Worm (Caenorhabditis elegans) whole organism, young adult: Measurements from ENCODE around the gene F49H6.8.
"Not testable (repeated sequence)": the region's sequence is repeated elsewhere in the genome, so short reads cannot be mapped to it uniquely, and the experiment has no call there.

Source experiments
- C06A6.2 ChIP-seq: fragments of 200-800 bp; sonication (Bioruptor generic); conservative IDR thresholded peaks from 2 replicates; pipeline ENCODE4 v1.3.6; 2022; ENCODE audit warnings: missing genetic modification characterization, missing compliant biosample characterization
- C17E4.6 ChIP-seq: fragments of 200-800 bp; sonication (Bioruptor generic); IDR thresholded peaks from 2 replicates; pipeline ENCODE4 v1.3.6; 2022; ENCODE audit warnings: missing genetic modification reagents, missing genetic modification characterization, missing compliant biosample characterization
- F22D6.2 ChIP-seq: sonication (generic microtip); optimal IDR thresholded peaks from 2 replicates; lab custom pipeline; 2016; ENCODE audit warnings: mild to moderate bottlenecking, missing genetic modification characterization, missing compliant biosample characterization
- F49E8.2 ChIP-seq: sonication (generic microtip); optimal IDR thresholded peaks from 3 replicates; lab custom pipeline; 2017; ENCODE audit warnings: missing genetic modification characterization, mild to moderate bottlenecking, missing compliant biosample characterization, antibody characterized with exemption, moderate library complexity; ENCODE audit not compliant: insufficient read depth
- K11D2.4 ChIP-seq: fragments of 200-800 bp; sonication (Bioruptor generic); IDR thresholded peaks from 2 replicates; pipeline ENCODE4 v1.3.6; 2022; ENCODE audit warnings: missing genetic modification reagents, missing genetic modification characterization, missing compliant biosample characterization
- Y53F4B.3 ChIP-seq: fragments of 200-800 bp; sonication (Bioruptor generic); IDR thresholded peaks from 2 replicates; pipeline ENCODE4 v1.3.6; 2022; ENCODE audit warnings: missing genetic modification reagents, missing genetic modification characterization, missing compliant biosample characterization
- Y67H2A.10 ChIP-seq: fragments of 200-800 bp; sonication (Bioruptor generic); conservative IDR thresholded peaks from 2 replicates; pipeline ENCODE4 v1.3.6; 2022; ENCODE audit warnings: missing genetic modification reagents, missing genetic modification characterization, missing compliant biosample characterization
- aptf-2 ChIP-seq: fragments of 200-800 bp; sonication (Bioruptor generic); conservative IDR thresholded peaks from 2 replicates; pipeline ENCODE4 v1.3.6; 2022; ENCODE audit warnings: missing genetic modification reagents, missing genetic modification characterization, missing compliant biosample characterization
- ceh-58 ChIP-seq: fragments of 200-800 bp; sonication (Bioruptor generic); IDR thresholded peaks from 2 replicates; pipeline ENCODE4 v1.3.6; 2022; ENCODE audit warnings: missing genetic modification characterization, missing compliant biosample characterization
- ceh-91 ChIP-seq: fragments of 200-800 bp; sonication (Bioruptor generic); IDR thresholded peaks from 2 replicates; pipeline ENCODE4 v1.3.6; 2022; ENCODE audit warnings: missing genetic modification reagents, missing genetic modification characterization, missing compliant biosample characterization
- chd-7 ChIP-seq: sonication (generic microtip); optimal IDR thresholded peaks from 2 replicates; lab custom pipeline; 2016; ENCODE audit warnings: mild to moderate bottlenecking, missing genetic modification characterization, moderate library complexity, missing compliant biosample characterization
- dox-1 ChIP-seq: fragments of 200-800 bp; sonication (Bioruptor generic); IDR thresholded peaks from 2 replicates; pipeline ENCODE4 v1.3.6; 2022; ENCODE audit warnings: missing genetic modification reagents, missing genetic modification characterization, missing compliant biosample characterization
- egrh-3 ChIP-seq: fragments of 200-800 bp; sonication (Bioruptor generic); IDR thresholded peaks from 2 replicates; pipeline ENCODE4 v1.3.6; 2022; ENCODE audit warnings: missing genetic modification reagents, missing genetic modification characterization, missing compliant biosample characterization
- gei-17 ChIP-seq: fragments of 200-800 bp; sonication (Bioruptor generic); optimal IDR thresholded peaks from 2 replicates; lab custom pipeline; 2018; ENCODE audit warnings: mild to moderate bottlenecking, missing genetic modification characterization, missing compliant biosample characterization
- hmg-20 ChIP-seq: fragments of 200-800 bp; sonication (Bioruptor generic); IDR thresholded peaks from 2 replicates; pipeline ENCODE4 v1.3.6; 2022; ENCODE audit warnings: missing genetic modification reagents, missing genetic modification characterization, missing compliant biosample characterization
- let-526 ChIP-seq: fragments of 200-800 bp; sonication (Bioruptor generic); IDR thresholded peaks from 2 replicates; pipeline ENCODE4 v1.3.6; 2022; ENCODE audit warnings: missing genetic modification reagents, missing genetic modification characterization, missing compliant biosample characterization
- lin-26 ChIP-seq: fragments of 200-800 bp; sonication (Bioruptor generic); IDR thresholded peaks from 2 replicates; pipeline ENCODE4 v1.3.6; 2022; ENCODE audit warnings: missing genetic modification reagents, missing genetic modification characterization, missing compliant biosample characterization
- lin-35 ChIP-seq, 3 experiments: fragments of 150-350 bp in 2 of 3; sonication (generic microtip) in 1 of 3; optimal IDR thresholded peaks; 2 replicates each; lab custom pipeline; 2014 to 2018; ENCODE audit warnings: missing biosample characterization in 3 of 3, missing genetic modification characterization in 3 of 3, missing genetic modification reagents in 3 of 3
- lir-1 ChIP-seq: fragments of 200-800 bp; sonication (Bioruptor generic); conservative IDR thresholded peaks from 2 replicates; pipeline ENCODE4 v1.3.6; 2022; ENCODE audit warnings: missing genetic modification reagents, missing genetic modification characterization, missing compliant biosample characterization
- madf-10 ChIP-seq: sonication (generic microtip); optimal IDR thresholded peaks from 2 replicates; lab custom pipeline; 2016; ENCODE audit warnings: mild to moderate bottlenecking, missing genetic modification characterization, missing compliant biosample characterization
- mel-28 ChIP-seq: sonication (generic microtip); optimal IDR thresholded peaks from 2 replicates; lab custom pipeline; 2016; ENCODE audit warnings: borderline replicate concordance, mild to moderate bottlenecking, missing genetic modification characterization, missing compliant biosample characterization
- nfya-1 ChIP-seq: sonication (generic microtip); optimal IDR thresholded peaks from 2 replicates; lab custom pipeline; 2017; ENCODE audit warnings: antibody characterized with exemption, missing compliant biosample characterization, missing genetic modification characterization, borderline replicate concordance; ENCODE audit not compliant: insufficient read depth
- nfyb-1 ChIP-seq: fragments of 200-800 bp; sonication (Bioruptor generic); IDR thresholded peaks from 2 replicates; pipeline ENCODE4 v1.3.6; 2022; ENCODE audit warnings: missing genetic modification reagents, missing genetic modification characterization, missing compliant biosample characterization
- pbrm-1 ChIP-seq: fragments of 200-800 bp; sonication (Bioruptor generic); IDR thresholded peaks from 2 replicates; pipeline ENCODE4 v1.3.6; 2022; ENCODE audit warnings: missing genetic modification reagents, missing genetic modification characterization, missing compliant biosample characterization
- rec-8 ChIP-seq, 2 experiments: sonication (generic microtip); optimal IDR thresholded peaks; 2 replicates each; lab custom pipeline; 2016; ENCODE audit warnings: mild to moderate bottlenecking in 2 of 2, missing genetic modification characterization in 2 of 2, missing genetic modification reagents in 2 of 2, missing genotype in 2 of 2, missing biosample characterization in 1 of 2, missing compliant biosample characterization in 1 of 2, moderate library complexity in 1 of 2
- snpc-1.1 ChIP-seq: sonication (generic microtip); optimal IDR thresholded peaks from 2 replicates; lab custom pipeline; 2017; ENCODE audit warnings: missing genetic modification characterization, mild to moderate bottlenecking, missing compliant biosample characterization, antibody characterized with exemption, moderate library complexity, missing genotype, missing genetic modification reagents; ENCODE audit not compliant: insufficient read depth
- snpc-1.3 ChIP-seq: sonication (generic microtip); optimal IDR thresholded peaks from 2 replicates; lab custom pipeline; 2017; ENCODE audit warnings: missing genetic modification characterization, mild to moderate bottlenecking, missing compliant biosample characterization, antibody characterized with exemption, moderate library complexity, missing genotype, missing genetic modification reagents; ENCODE audit not compliant: insufficient read depth
- snpc-4 ChIP-seq, 5 experiments: fragments of 150-350 bp in 1 of 5; sonication (generic microtip) in 4 of 5; optimal IDR thresholded peaks; 2 replicates each; lab custom pipeline; 2014 to 2018; ENCODE audit warnings: missing genetic modification characterization in 5 of 5, missing biosample characterization in 3 of 5, antibody characterized with exemption in 2 of 5, mild to moderate bottlenecking in 2 of 5, missing compliant biosample characterization in 2 of 5, missing genotype in 2 of 5, moderate library complexity in 2 of 5, missing genetic modification reagents in 1 of 5
- sptf-2 ChIP-seq: fragments of 200-800 bp; sonication (Bioruptor generic); optimal IDR thresholded peaks from 2 replicates; lab custom pipeline; 2018; ENCODE audit warnings: mild to moderate bottlenecking, missing genetic modification characterization, missing compliant biosample characterization
- tlf-1 ChIP-seq: fragments of 200-800 bp; sonication (Bioruptor generic); optimal IDR thresholded peaks from 2 replicates; lab custom pipeline; 2018; ENCODE audit warnings: mild to moderate bottlenecking, missing genetic modification characterization, missing compliant biosample characterization
- zfh-2 ChIP-seq: fragments of 200-800 bp; sonication (Bioruptor generic); conservative IDR thresholded peaks from 2 replicates; pipeline ENCODE4 v1.3.6; 2022; ENCODE audit warnings: missing genetic modification reagents, missing genetic modification characterization, missing compliant biosample characterization

F49H6.8 gene

DNA sequence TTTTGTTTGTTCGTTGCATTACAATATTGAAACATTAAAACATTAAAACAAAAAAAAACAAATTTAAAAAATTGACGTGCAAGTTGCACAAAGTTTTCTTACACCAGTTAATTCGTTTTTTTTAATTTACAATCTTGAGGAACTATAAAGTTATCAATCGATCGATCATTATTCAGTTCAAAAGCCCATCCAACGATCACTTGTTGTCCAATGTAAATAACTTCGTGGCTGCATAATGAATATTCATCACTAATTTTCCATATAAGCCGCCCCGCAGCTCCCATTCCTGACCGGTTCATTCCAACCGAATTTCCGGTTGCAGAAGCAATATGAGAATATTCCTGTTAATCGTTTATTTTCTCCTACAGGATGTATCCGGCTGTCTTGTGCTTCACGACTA, 19.8 kb upstream of the F49H6.8 start, which contains the start of gene hpo-33:
Gene hpo-33, plus strand, starts transcription at position 301 of the 400 bp plus-strand sequence.
- no peak for TF ChIP-seq let-526
- no peak for TF ChIP-seq snpc-1.1 (tag; lab: Kevin White, UChicago)
- no peak for TF ChIP-seq rec-8 (tag; optimal IDR thresholded peaks at IDR 0.05; lab: Kevin White, UChicago)
- no peak for TF ChIP-seq chd-7 (tag; lab: Kevin White, UChicago)
- TF ChIP-seq mel-28 (tag; lab: Kevin White, UChicago) = no peak

DNA sequence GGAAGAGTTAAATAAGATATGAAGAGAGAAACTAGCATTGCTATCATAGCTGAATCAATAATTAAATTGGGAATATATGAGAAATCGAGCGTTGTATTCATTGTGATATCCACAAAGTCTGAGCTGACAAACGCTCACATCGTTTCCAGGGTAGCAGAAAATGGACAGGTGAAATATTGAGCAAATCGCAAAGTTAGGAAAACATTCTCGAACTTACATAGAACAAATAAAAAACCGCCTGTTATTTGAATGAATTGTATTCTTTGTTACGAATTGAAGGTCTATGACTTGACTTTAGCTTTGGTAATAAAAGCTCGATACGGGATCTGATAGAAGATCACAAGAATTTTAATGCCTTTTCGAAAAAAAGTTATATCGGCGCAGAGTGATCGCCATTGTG, 13.4 kb upstream of the F49H6.8 start, which contains the start of gene srz-94:
Gene srz-94, minus strand, starts transcription at position 101 of the 400 bp plus-strand sequence.
- TF ChIP-seq lir-1 = no peak
- TF ChIP-seq tlf-1 (GFP tag; lab: Kevin White, UChicago) = no peak
- no peak for TF ChIP-seq ceh-58 (GFP tag; lab: Robert Waterston, UW)
- no peak for TF ChIP-seq K11D2.4 (GFP tag; lab: Robert Waterston, UW)
- TF ChIP-seq hmg-20 (GFP tag; lab: Robert Waterston, UW) = no peak

DNA sequence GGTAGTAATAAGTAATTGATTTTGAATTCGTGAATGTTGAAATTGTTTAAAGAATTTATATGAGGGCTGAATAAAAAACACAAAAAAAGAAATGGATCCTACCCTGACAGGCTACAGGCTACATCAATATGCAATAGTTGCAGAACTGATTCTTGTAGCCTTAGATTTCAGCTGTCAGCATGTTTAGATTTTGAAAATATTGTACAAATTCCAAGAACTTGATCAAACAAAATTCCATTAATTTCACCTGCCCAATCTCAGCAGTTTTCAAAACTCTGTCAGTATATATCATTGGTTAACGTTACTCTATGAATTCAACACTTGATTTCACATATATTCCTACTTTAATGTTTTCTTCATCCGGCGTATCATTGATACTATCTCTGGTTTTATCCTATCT, 8.0 kb upstream of the F49H6.8 start:
- TF ChIP-seq F22D6.2 (no peak), madf-10 (tag; lab: Kevin White, UChicago) (no peak), snpc-1.3 (tag; lab: Kevin White, UChicago) (no peak), sptf-2 (no peak), C17E4.6 (GFP tag; lab: Robert Waterston, UW) (no peak), aptf-2 (GFP tag; lab: Robert Waterston, UW) (no peak), ceh-58 (GFP tag; lab: Robert Waterston, UW) (no peak), Y67H2A.10 (GFP tag; lab: Robert Waterston, UW) (no peak), C06A6.2 (GFP tag; lab: Robert Waterston, UW) (no peak), lin-26 (GFP tag; lab: Robert Waterston, UW) (no peak), hmg-20 (GFP tag; lab: Robert Waterston, UW) (no peak), pbrm-1 (GFP tag; lab: Robert Waterston, UW) (no peak), F49E8.2 (tag; lab: Kevin White, UChicago) (no peak), nfya-1 (tag; lab: Kevin White, UChicago) (no peak)
- TF ChIP-seq, all 124 proteins: peak for 0

DNA sequence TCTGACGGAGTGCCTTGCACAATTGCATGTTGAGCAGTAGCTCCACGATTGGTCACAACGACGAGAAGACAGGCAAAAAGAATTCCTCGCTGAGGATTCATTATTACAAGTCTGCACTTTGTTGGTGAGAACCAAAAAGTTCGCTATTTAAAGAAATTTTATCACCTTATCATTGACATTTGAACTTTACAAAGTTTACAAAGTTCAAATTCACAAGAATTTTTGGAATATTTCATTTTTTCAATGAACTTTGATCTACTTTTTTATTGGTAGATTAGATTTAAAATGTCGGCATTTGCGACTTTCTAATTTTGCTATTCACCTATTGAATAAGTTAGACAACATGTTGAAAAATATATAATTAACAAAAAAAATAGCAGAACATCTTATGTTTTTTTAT, 3.8 kb upstream of the F49H6.8 start, which contains the start of gene F49H6.15:
Gene F49H6.15, minus strand, starts transcription at position 101 of the 400 bp plus-strand sequence.
- TF ChIP-seq lin-35 (GFP tag; optimal IDR thresholded peaks at IDR 0.05; lab: Kevin White, UChicago) (no peak), Y53F4B.3 (GFP tag; lab: Robert Waterston, UW) (no peak), lin-26 (GFP tag; lab: Robert Waterston, UW) (no peak), gei-17 (GFP tag; lab: Kevin White, UChicago) (no peak)

DNA sequence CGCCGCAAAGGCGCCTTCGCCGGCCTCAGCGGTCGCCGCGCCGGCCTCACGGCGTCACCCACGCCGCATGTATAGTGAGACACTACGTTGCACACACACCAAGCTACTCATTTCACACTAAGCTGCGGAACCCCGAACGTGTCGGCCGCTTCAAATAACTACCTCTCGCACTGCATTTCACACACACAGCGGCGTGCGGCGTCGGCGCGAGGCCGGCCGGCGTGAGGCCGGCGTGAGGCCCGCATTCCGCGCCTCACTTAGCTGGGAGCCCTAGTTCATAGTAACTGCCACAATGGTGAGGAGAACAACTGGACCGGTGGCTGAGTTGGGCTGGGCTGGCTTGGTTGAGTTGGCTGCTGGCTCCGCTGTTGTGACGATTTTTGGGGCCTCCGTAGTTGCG, 363 bp downstream of the F49H6.8 start:
- peak; percentile 74; the same call in 1 of the 2 replicates for TF ChIP-seq egrh-3 (GFP tag; lab: Robert Waterston, UW)
- TF ChIP-seq lin-26 (GFP tag; lab: Robert Waterston, UW) = 0 out of 2 replicates have a peak, but pooled peaks have one; percentile 36
- not testable (repeated sequence) for TF ChIP-seq snpc-4 (GFP tag; optimal IDR thresholded peaks at IDR 0.05; lab: Kevin White, UChicago)
- peak in 1 of 4 experiments; percentile 59 for TF ChIP-seq snpc-4 (tag; optimal IDR thresholded peaks at IDR 0.05; lab: Kevin White, UChicago)
- TF ChIP-seq dox-1 (GFP tag; lab: Robert Waterston, UW) = peak; percentile 39; the same call in 1 of the 2 replicates
- TF ChIP-seq nfyb-1 (GFP tag; lab: Robert Waterston, UW) = 0 out of 2 replicates have a peak, but pooled peaks have one; percentile 39
- TF ChIP-seq pbrm-1 (GFP tag; lab: Robert Waterston, UW) = 0 out of 2 replicates have a peak, but pooled peaks have one; percentile 20
- TF ChIP-seq zfh-2 (GFP tag; lab: Robert Waterston, UW) = peak; percentile 90
- TF ChIP-seq ceh-91 = 0 out of 2 replicates have a peak, but pooled peaks have one; percentile 15
